Worm (Caenorhabditis elegans) whole organism, dauer: ENCODE measurements around the gene ZK355.2.

Source experiments
- unc-62 ChIP-seq: sonication (generic microtip); optimal IDR thresholded peaks from 2 replicates; lab custom pipeline; 2017; ENCODE audit warnings: missing biosample characterization, missing genetic modification reagents, missing genetic modification characterization

ZK355.2 gene

ce11 chrII:2923617-2924016, at the start of gene ZK355.2:
Gene ZK355.2 (plus strand): TSS chrII:2923917.
- TF ChIP-seq unc-62 (GFP tag; lab: Kevin White, UChicago) = no peak

- TF ChIP-seq unc-62 (GFP tag; lab: Kevin White, UChicago) = no peak
These were observed 48.9 kb upstream of the ZK355.2 start, which contains the start of gene Y110A2AL.1 for ce11 chrII:2874801-2875200. Gene Y110A2AL.1 (plus strand): TSS chrII:2875101.

- no peak for TF ChIP-seq unc-62 (GFP tag; lab: Kevin White, UChicago)
These were observed 44.8 kb upstream of the ZK355.2 start for ce11 chrII:2878909-2879308.

ce11 chrII:2881088-2881487, 42.6 kb upstream of the ZK355.2 start:
- no peak for TF ChIP-seq unc-62 (GFP tag; lab: Kevin White, UChicago)

ce11 chrII:2884810-2885209, 38.9 kb upstream of the ZK355.2 start, which contains the start of gene pigw-1:
Gene pigw-1 (minus strand): TSS chrII:2884910.
- TF ChIP-seq unc-62 (GFP tag; lab: Kevin White, UChicago) = no peak

- no peak for TF ChIP-seq unc-62 (GFP tag; lab: Kevin White, UChicago)
These were observed 37.9 kb upstream of the ZK355.2 start for ce11 chrII:2885518-2886449.

- no peak for TF ChIP-seq unc-62 (GFP tag; lab: Kevin White, UChicago)
These were observed 34.6 kb upstream of the ZK355.2 start, which contains the start of gene pinn-1 for ce11 chrII:2888957-2889630. Gene pinn-1 (minus strand): TSS chrII:2889007.

ce11 chrII:2894295-2894694, 29.4 kb upstream of the ZK355.2 start, which contains the start of gene sqv-2:
Gene sqv-2 (minus strand): TSS chrII:2894395.
- no peak for TF ChIP-seq unc-62 (GFP tag; lab: Kevin White, UChicago)

- no peak for TF ChIP-seq unc-62 (GFP tag; lab: Kevin White, UChicago)
These were observed 23.5 kb upstream of the ZK355.2 start, which contains the start of gene ubc-26 for ce11 chrII:2900248-2900647. Gene ubc-26 (minus strand): TSS chrII:2900348.

- TF ChIP-seq unc-62 (GFP tag; lab: Kevin White, UChicago) = no peak
These were observed 22.6 kb upstream of the ZK355.2 start for ce11 chrII:2901158-2901557.

ce11 chrII:2903748-2904147, 20.0 kb upstream of the ZK355.2 start:
- no peak for TF ChIP-seq unc-62 (GFP tag; lab: Kevin White, UChicago)

- no peak for TF ChIP-seq unc-62 (GFP tag; lab: Kevin White, UChicago)
These were observed 10.2 kb upstream of the ZK355.2 start, which contains the start of gene ubc-15 for ce11 chrII:2913505-2913904. Gene ubc-15 (minus strand): TSS chrII:2913605.

- TF ChIP-seq unc-62 (GFP tag; lab: Kevin White, UChicago) = no peak
These were observed 4.5 kb upstream of the ZK355.2 start, which contains the start of the genes ncap-1 and Y110A2AR.1 for ce11 chrII:2919074-2919857. Gene ncap-1 (minus strand): TSS chrII:2919314. Gene Y110A2AR.1 (plus strand): TSS chrII:2919710.

ce11 chrII:2920234-2920633, 3.5 kb upstream of the ZK355.2 start:
- no peak for TF ChIP-seq unc-62 (GFP tag; lab: Kevin White, UChicago)
